Worm (Caenorhabditis elegans) whole organism, late embryonic: ENCODE results near the gene pie-1.

Experiments
- C08G9.2 ChIP-seq: sonication (generic microtip); optimal IDR thresholded peaks from 2 replicates; lab custom pipeline; 2016; ENCODE audit warnings: mild to moderate bottlenecking, missing genetic modification characterization, moderate library complexity, missing compliant biosample characterization
- C38D4.7 ChIP-seq: fragments of 200-800 bp; sonication (Bioruptor generic); optimal IDR thresholded peaks from 2 replicates; lab custom pipeline; 2018; ENCODE audit warnings: mild to moderate bottlenecking, missing genetic modification characterization, moderate library complexity, missing compliant biosample characterization
- F13H6.1 ChIP-seq: sonication (generic microtip); optimal IDR thresholded peaks from 2 replicates; lab custom pipeline; 2016; ENCODE audit warnings: missing genetic modification characterization, missing compliant biosample characterization
- K09A11.1 ChIP-seq: sonication (generic microtip); optimal IDR thresholded peaks from 2 replicates; lab custom pipeline; 2017; ENCODE audit warnings: antibody characterized with exemption, mild to moderate bottlenecking, missing genetic modification characterization, missing compliant biosample characterization; ENCODE audit not compliant: insufficient read depth
- T23F11.4 ChIP-seq: fragments of 200-800 bp; sonication (Bioruptor generic); optimal IDR thresholded peaks from 2 replicates; lab custom pipeline; 2018; ENCODE audit warnings: mild to moderate bottlenecking, missing genetic modification characterization, missing compliant biosample characterization
- Y22D7AL.16 ChIP-seq: sonication (generic microtip); optimal IDR thresholded peaks from 2 replicates; lab custom pipeline; 2016; ENCODE audit warnings: missing genetic modification characterization, missing compliant biosample characterization
- ceh-14 ChIP-seq: sonication (generic microtip); optimal IDR thresholded peaks from 2 replicates; lab custom pipeline; 2016; ENCODE audit warnings: missing genotype, missing genetic modification characterization, missing compliant biosample characterization
- ceh-18 ChIP-seq: sonication (generic microtip); optimal IDR thresholded peaks from 2 replicates; lab custom pipeline; 2016; ENCODE audit warnings: missing genetic modification characterization, missing compliant biosample characterization
- ceh-19 ChIP-seq: fragments of 200-800 bp; sonication (Bioruptor generic); optimal IDR thresholded peaks from 2 replicates; lab custom pipeline; 2018; ENCODE audit warnings: mild to moderate bottlenecking, missing genetic modification characterization, missing compliant biosample characterization
- ceh-2 ChIP-seq: sonication (generic microtip); optimal IDR thresholded peaks from 2 replicates; lab custom pipeline; 2016; ENCODE audit warnings: missing genotype, missing genetic modification characterization, missing compliant biosample characterization
- ceh-22 ChIP-seq: sonication (generic microtip); optimal IDR thresholded peaks from 2 replicates; lab custom pipeline; 2017; ENCODE audit warnings: missing biosample characterization, missing genetic modification characterization
- ceh-30 ChIP-seq: fragments of 150-350 bp; optimal IDR thresholded peaks from 2 replicates; lab custom pipeline; 2014; ENCODE audit warnings: missing biosample characterization, missing genetic modification characterization
- ceh-31 ChIP-seq: sonication (generic microtip); optimal IDR thresholded peaks from 2 replicates; lab custom pipeline; 2016; ENCODE audit warnings: missing genetic modification characterization, missing compliant biosample characterization
- ceh-45 ChIP-seq: fragments of 200-800 bp; sonication (Bioruptor generic); IDR thresholded peaks from 2 replicates; pipeline ENCODE4 v1.3.6; 2022; ENCODE audit warnings: missing genetic modification reagents, missing genetic modification characterization, missing compliant biosample characterization
- ceh-6 ChIP-seq: fragments of 200-800 bp; sonication (Bioruptor generic); optimal IDR thresholded peaks from 2 replicates; lab custom pipeline; 2018; ENCODE audit warnings: mild to moderate bottlenecking, missing genetic modification characterization, missing compliant biosample characterization
- che-1 ChIP-seq: sonication (generic microtip); optimal IDR thresholded peaks from 2 replicates; lab custom pipeline; 2016; ENCODE audit warnings: mild to moderate bottlenecking, missing genetic modification characterization, missing compliant biosample characterization
- dmd-4 ChIP-seq: sonication (generic microtip); optimal IDR thresholded peaks from 2 replicates; lab custom pipeline; 2016; ENCODE audit warnings: borderline replicate concordance, missing genetic modification characterization, missing compliant biosample characterization
- dve-1 ChIP-seq: sonication (generic microtip); optimal IDR thresholded peaks from 2 replicates; lab custom pipeline; 2017; ENCODE audit warnings: antibody characterized with exemption, mild to moderate bottlenecking, missing genetic modification characterization, missing compliant biosample characterization
- elt-4 ChIP-seq: sonication (generic microtip); optimal IDR thresholded peaks from 2 replicates; lab custom pipeline; 2016; ENCODE audit warnings: missing genetic modification characterization, missing compliant biosample characterization
- ets-4 ChIP-seq: sonication (generic microtip); optimal IDR thresholded peaks from 2 replicates; lab custom pipeline; 2016; ENCODE audit warnings: missing genetic modification characterization, missing compliant biosample characterization
- eyg-1 ChIP-seq: sonication (generic microtip); optimal IDR thresholded peaks from 2 replicates; lab custom pipeline; 2016; ENCODE audit warnings: missing genotype, missing genetic modification characterization, missing compliant biosample characterization
- fax-1 ChIP-seq: sonication (generic microtip); optimal IDR thresholded peaks from 2 replicates; lab custom pipeline; 2016; ENCODE audit warnings: missing genotype, missing genetic modification characterization, missing compliant biosample characterization
- fkh-6 ChIP-seq: sonication (generic microtip); optimal IDR thresholded peaks from 2 replicates; lab custom pipeline; 2016; ENCODE audit warnings: missing genetic modification characterization, missing compliant biosample characterization
- hlh-6 ChIP-seq: sonication (generic microtip); optimal IDR thresholded peaks from 2 replicates; lab custom pipeline; 2016; ENCODE audit warnings: missing genotype, missing genetic modification characterization, missing compliant biosample characterization
- lim-6 ChIP-seq: sonication (generic microtip); optimal IDR thresholded peaks from 2 replicates; lab custom pipeline; 2016; ENCODE audit warnings: missing genetic modification characterization, missing compliant biosample characterization
- lin-11 ChIP-seq: fragments of 200-800 bp; sonication (Bioruptor generic); optimal IDR thresholded peaks from 2 replicates; lab custom pipeline; 2018; ENCODE audit warnings: mild to moderate bottlenecking, missing genetic modification characterization, missing compliant biosample characterization
- madf-2 ChIP-seq: sonication (generic microtip); optimal IDR thresholded peaks from 2 replicates; lab custom pipeline; 2017; ENCODE audit warnings: missing genetic modification characterization, missing compliant biosample characterization
- mec-3 ChIP-seq: sonication (generic microtip); optimal IDR thresholded peaks from 2 replicates; lab custom pipeline; 2016; ENCODE audit warnings: borderline replicate concordance, missing genetic modification characterization, missing compliant biosample characterization
- nfya-1 ChIP-seq: sonication (generic microtip); optimal IDR thresholded peaks from 2 replicates; lab custom pipeline; 2017; ENCODE audit warnings: missing genetic modification characterization, mild to moderate bottlenecking, missing compliant biosample characterization, antibody characterized with exemption, moderate library complexity
- nhr-232 ChIP-seq: sonication (generic microtip); optimal IDR thresholded peaks from 2 replicates; lab custom pipeline; 2016; ENCODE audit warnings: missing genetic modification characterization, missing compliant biosample characterization
- npax-4 ChIP-seq: sonication (generic microtip); optimal IDR thresholded peaks from 2 replicates; lab custom pipeline; 2016; ENCODE audit warnings: missing genetic modification characterization, missing compliant biosample characterization
- odd-2 ChIP-seq: sonication (generic microtip); optimal IDR thresholded peaks from 2 replicates; lab custom pipeline; 2017; ENCODE audit warnings: antibody characterized with exemption, mild to moderate bottlenecking, missing genetic modification characterization, missing compliant biosample characterization
- pag-3 ChIP-seq: sonication (generic microtip); optimal IDR thresholded peaks from 2 replicates; lab custom pipeline; 2016; ENCODE audit warnings: missing compliant biosample characterization, missing genetic modification characterization, borderline replicate concordance
- pha-4 ChIP-seq: fragments of 150-350 bp; optimal IDR thresholded peaks from 2 replicates; lab custom pipeline; 2018; ENCODE audit warnings: missing biosample characterization, missing genetic modification reagents, missing genetic modification characterization
- pqm-1 ChIP-seq: sonication (generic microtip); optimal IDR thresholded peaks from 2 replicates; lab custom pipeline; 2016; ENCODE audit warnings: missing genetic modification characterization, missing compliant biosample characterization
- ref-2 ChIP-seq: sonication (generic microtip); optimal IDR thresholded peaks from 2 replicates; lab custom pipeline; 2016; ENCODE audit warnings: missing genetic modification characterization, missing compliant biosample characterization
- rnt-1 ChIP-seq: sonication (generic microtip); optimal IDR thresholded peaks from 2 replicates; lab custom pipeline; 2016; ENCODE audit warnings: missing genetic modification characterization, missing compliant biosample characterization
- sdc-2 ChIP-seq: sonication (generic microtip); optimal IDR thresholded peaks from 2 replicates; lab custom pipeline; 2016; ENCODE audit warnings: missing genotype, missing genetic modification characterization, missing compliant biosample characterization
- ttx-3 ChIP-seq: sonication (generic microtip); optimal IDR thresholded peaks from 2 replicates; lab custom pipeline; 2016; ENCODE audit warnings: missing genetic modification reagents, missing genetic modification characterization, missing compliant biosample characterization
- zip-5 ChIP-seq: sonication (generic microtip); optimal IDR thresholded peaks from 2 replicates; lab custom pipeline; 2016; ENCODE audit warnings: missing genetic modification characterization, missing compliant biosample characterization

The pie-1 gene

DNA sequence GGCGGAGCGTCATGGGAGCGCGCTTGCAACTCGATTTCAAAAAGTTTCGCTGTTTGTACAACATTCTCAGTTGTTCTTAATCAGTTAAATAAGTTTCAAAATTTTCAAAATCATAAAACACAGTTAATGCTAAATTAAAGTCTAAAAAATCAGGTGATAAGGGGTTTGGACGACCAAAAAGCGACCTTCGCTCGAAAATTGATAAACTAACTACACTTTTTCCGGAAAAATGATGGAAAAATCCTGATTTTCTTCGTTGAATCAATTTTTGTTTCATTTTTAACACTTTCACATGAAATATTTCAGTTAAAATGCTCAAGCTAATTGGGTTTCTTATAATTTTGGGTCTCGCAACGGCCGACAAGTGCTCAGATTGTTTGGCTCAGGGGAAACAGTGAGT, 3.5 kb downstream of the pie-1 start, which contains the start of gene Y49E10.16:
TSS of gene Y49E10.16 (plus strand) at position 301 of the 400 bp plus-strand sequence.
- TF ChIP-seq pag-3 (tag; lab: Kevin White, UChicago) (no peak), rnt-1 (tag; lab: Kevin White, UChicago) (no peak), dve-1 (tag; lab: Kevin White, UChicago) (no peak), npax-4 (no peak), odd-2 (tag; lab: Kevin White, UChicago) (no peak), ceh-19 (GFP tag; lab: Kevin White, UChicago) (no peak), eyg-1 (tag; lab: Kevin White, UChicago) (no peak), Y22D7AL.16 (tag; lab: Kevin White, UChicago) (no peak), nhr-232 (no peak), ceh-31 (tag; lab: Kevin White, UChicago) (no peak), K09A11.1 (tag; lab: Kevin White, UChicago) (no peak), ceh-45 (GFP tag; lab: Robert Waterston, UW) (no peak), ceh-18 (tag; lab: Kevin White, UChicago) (no peak), mec-3 (tag; lab: Kevin White, UChicago) (no peak), ceh-22 (tag; lab: Kevin White, UChicago) (no peak), ttx-3 (no peak), elt-4 (tag; lab: Kevin White, UChicago) (no peak), nfya-1 (tag; lab: Kevin White, UChicago) (no peak), ets-4 (no peak)

DNA sequence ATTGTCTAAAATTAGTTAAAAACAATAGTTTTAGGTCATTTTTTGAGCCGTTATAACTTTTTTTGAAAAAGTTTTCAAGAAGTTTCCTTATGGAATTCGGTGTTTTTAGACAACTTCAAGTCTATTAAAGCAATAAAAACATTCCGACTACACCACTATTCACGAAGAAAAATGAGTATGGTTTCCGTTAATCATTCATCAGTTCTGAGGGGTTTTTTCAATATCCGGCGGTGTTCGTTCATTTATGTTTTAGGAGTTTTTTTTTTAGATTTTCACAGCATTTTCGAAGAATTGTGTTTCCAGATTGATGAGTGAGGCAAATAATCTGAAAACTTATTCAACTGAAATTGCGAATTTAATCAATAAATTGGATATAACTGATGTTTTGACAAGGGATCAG, 7.4 kb downstream of the pie-1 start, which contains the start of gene Y49E10.27:
TSS of gene Y49E10.27 (plus strand) at position 301 of the 400 bp plus-strand sequence.
- TF ChIP-seq nhr-232 (no peak), ceh-6 (no peak), ceh-31 (tag; lab: Kevin White, UChicago) (no peak), dmd-4 (tag; lab: Kevin White, UChicago) (no peak), che-1 (tag; lab: Kevin White, UChicago) (no peak), fkh-6 (tag; lab: Kevin White, UChicago) (no peak), madf-2 (no peak), rnt-1 (tag; lab: Kevin White, UChicago) (no peak), sdc-2 (tag; lab: Kevin White, UChicago) (no peak), T23F11.4 (GFP tag; lab: Kevin White, UChicago) (no peak), hlh-6 (tag; lab: Kevin White, UChicago) (no peak), ceh-2 (tag; lab: Kevin White, UChicago) (no peak), mec-3 (tag; lab: Kevin White, UChicago) (no peak), ceh-30 (tag; lab: Kevin White, UChicago) (no peak)
- TF ChIP-seq, all 69 proteins: peak for 0

DNA sequence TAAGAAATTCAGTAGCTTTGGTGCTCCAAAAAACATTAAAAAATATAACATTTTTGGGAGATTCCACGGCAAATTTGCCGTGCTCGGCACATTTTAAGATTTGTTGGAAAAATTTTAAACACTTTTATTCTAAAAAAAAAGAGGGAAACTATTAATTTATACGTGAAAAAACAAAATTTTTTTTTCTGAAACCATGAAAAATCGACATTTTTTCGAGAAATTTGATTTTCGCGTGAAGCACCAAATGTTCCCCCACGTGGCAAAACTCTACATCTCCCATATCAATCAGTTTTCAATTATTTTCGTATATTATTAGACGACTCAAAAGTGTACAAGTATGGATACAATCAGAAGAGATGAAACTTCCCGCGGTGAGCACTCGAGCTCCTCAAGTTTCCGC, 9.5 kb downstream of the pie-1 start, which contains the start of gene fbxa-218:
TSS of gene fbxa-218 (plus strand) at position 301 of the 400 bp plus-strand sequence.
- TF ChIP-seq che-1 (tag; lab: Kevin White, UChicago) (no peak), pha-4 (no peak), ref-2 (tag; lab: Kevin White, UChicago) (no peak), C08G9.2 (tag; lab: Kevin White, UChicago) (no peak), lin-11 (tag; lab: Kevin White, UChicago) (no peak), sdc-2 (tag; lab: Kevin White, UChicago) (no peak), pag-3 (tag; lab: Kevin White, UChicago) (no peak), ceh-14 (tag; lab: Kevin White, UChicago) (no peak), mec-3 (tag; lab: Kevin White, UChicago) (no peak), nhr-232 (no peak), fax-1 (tag; lab: Kevin White, UChicago) (no peak)
- TF ChIP-seq, all 69 proteins: peak for 0

DNA sequence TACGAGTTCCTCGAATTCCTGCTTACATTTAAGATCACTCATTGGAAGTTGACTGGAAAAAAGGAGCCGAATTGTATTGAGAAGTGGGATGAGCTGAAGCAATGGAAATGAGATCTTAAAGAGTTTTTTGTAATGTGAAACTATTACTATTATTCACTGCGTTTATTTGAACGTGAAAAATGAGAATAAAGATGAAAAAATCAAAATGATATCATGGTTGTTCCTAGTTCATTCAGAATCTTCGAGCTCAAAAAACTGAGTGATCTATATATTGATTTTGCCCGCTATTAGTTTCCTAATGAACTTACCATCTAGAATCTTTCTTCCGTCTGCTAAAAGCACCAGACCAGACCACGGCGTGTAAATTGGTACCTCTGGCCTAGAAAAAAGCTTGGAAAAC, 10.3 kb downstream of the pie-1 start:
- no peak for TF ChIP-seq ceh-22 (tag; lab: Kevin White, UChicago)
- TF ChIP-seq zip-5 (tag; lab: Kevin White, UChicago), result no peak
- no peak for TF ChIP-seq ceh-6
- TF ChIP-seq pqm-1, result no peak
- no peak for TF ChIP-seq F13H6.1 (tag; lab: Kevin White, UChicago)
- TF ChIP-seq elt-4 (tag; lab: Kevin White, UChicago), result no peak
- no peak for TF ChIP-seq ref-2 (tag; lab: Kevin White, UChicago)
- TF ChIP-seq lim-6 (tag; lab: Kevin White, UChicago), result no peak
- TF ChIP-seq C38D4.7 (GFP tag; lab: Kevin White, UChicago), result no peak
- TF ChIP-seq dmd-4 (tag; lab: Kevin White, UChicago), result no peak
- TF ChIP-seq nhr-232, result no peak
